Worm (Caenorhabditis elegans): Measurements from ENCODE around the gene C45G7.13.

DNA sequence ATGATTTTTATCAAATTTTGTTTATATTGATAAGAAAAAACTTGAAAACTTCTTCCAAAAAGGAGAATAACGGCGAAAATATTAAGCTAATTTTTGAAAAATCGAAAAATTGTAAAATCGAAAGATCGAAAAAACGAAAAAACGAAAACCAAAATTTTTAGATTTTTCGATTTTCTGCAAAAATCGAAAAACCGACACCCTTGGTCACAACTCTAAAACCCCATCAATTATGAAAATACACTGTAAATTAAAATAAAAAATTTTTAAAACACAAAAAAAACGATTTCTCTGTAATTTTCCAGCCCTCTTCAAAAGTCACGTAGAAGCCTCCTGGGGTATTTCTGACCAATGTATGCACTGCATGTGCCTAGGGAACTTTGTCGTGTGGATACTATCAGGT is 19.0 kb upstream of the C45G7.13 start, which contains the start of gene ilys-1:
- TF ChIP-seq lsy-2 (tag; optimal IDR thresholded peaks at IDR 0.05) (no peak), elt-1 (tag; optimal IDR thresholded peaks at IDR 0.05; ENCODE audit: borderline replicate concordance, insufficient read depth) (no peak), nhr-2 (tag; optimal IDR thresholded peaks at IDR 0.05) (no peak), nhr-12 (tag; optimal IDR thresholded peaks at IDR 0.05) (no peak), mep-1 (tag; optimal IDR thresholded peaks at IDR 0.05) (no peak)

Measured in whole organism, mixed stage, embryonic.